Fruit fly (Drosophila melanogaster) whole organism, pupa: Measurements from ENCODE around the gene cerv.
A peak's percentile ranks its signal among the peaks of the same experiment; 100 is the strongest.

Experiments used
- CG12605 ChIP-seq: fragments of 200-800 bp; sonication (Bioruptor generic); IDR thresholded peaks from 2 replicates; pipeline ENCODE4 v1.3.6; 2022; ENCODE audit warnings: missing biosample characterization, missing genetic modification characterization
- CG15710 ChIP-seq: fragments of 200-800 bp; sonication (Bioruptor generic); optimal IDR thresholded peaks from 2 replicates; lab custom pipeline; 2018; ENCODE audit warnings: missing biosample characterization, mild to moderate bottlenecking, missing genetic modification characterization, moderate library complexity
- CG17806 ChIP-seq: fragments of 200-800 bp; sonication (Bioruptor generic); optimal IDR thresholded peaks from 2 replicates; lab custom pipeline; 2018; ENCODE audit warnings: missing biosample characterization, mild to moderate bottlenecking, missing genetic modification characterization, moderate library complexity
- CG8159 ChIP-seq: fragments of 200-800 bp; sonication (Bioruptor generic); optimal IDR thresholded peaks from 3 replicates; lab custom pipeline; 2018; ENCODE audit warnings: missing biosample characterization, mild to moderate bottlenecking, missing genetic modification characterization, moderate library complexity
- CG9948 ChIP-seq: fragments of 200-800 bp; sonication (Bioruptor generic); optimal IDR thresholded peaks from 2 replicates; lab custom pipeline; 2018; ENCODE audit warnings: missing biosample characterization, mild to moderate bottlenecking, missing genetic modification characterization, moderate library complexity
- Ets98B ChIP-seq: fragments of 200-800 bp; sonication (Bioruptor generic); IDR thresholded peaks from 2 replicates; pipeline ENCODE4 v1.3.6; 2022; ENCODE audit warnings: missing biosample characterization, missing genetic modification characterization
- rn ChIP-seq: fragments of 200-800 bp; sonication (Bioruptor generic); IDR thresholded peaks from 2 replicates; pipeline ENCODE4 v1.3.6; 2022; ENCODE audit warnings: missing biosample characterization, missing genetic modification characterization

The cerv gene

DNA sequence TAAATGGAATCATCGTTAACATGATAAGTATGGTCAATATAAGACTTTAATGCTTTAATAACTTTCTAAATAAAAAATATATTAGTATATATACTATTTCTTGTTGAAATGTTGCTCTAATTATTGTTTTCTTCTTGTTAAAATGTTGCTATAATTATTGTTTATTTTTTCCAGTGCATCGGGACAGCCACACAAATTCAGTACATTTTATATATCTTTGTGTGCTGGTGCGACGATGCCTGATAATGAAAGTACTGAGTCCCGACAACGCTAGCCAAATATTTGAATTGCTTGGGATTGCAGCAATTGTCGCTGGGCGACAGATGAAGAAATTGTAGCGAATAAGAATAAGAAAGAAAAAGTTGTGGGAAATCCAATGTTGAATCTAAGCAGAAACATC, 48.8 kb downstream of the cerv start:
- no peak for TF ChIP-seq rn (GFP tag; lab: Robert Waterston, UW)
- TF ChIP-seq CG8159 (tag; lab: Kevin White, UChicago): peak; percentile 51
- no peak for TF ChIP-seq CG12605 (GFP tag; lab: Robert Waterston, UW)
- peak; percentile 28 for TF ChIP-seq CG17806
- TF ChIP-seq CG15710: peak; percentile 24
- no peak for TF ChIP-seq Ets98B (GFP tag; lab: Robert Waterston, UW)
- peak; percentile 22 for TF ChIP-seq CG9948 (tag; lab: Kevin White, UChicago)
- TF ChIP-seq, all 21 proteins: peak for 4
